Fruit fly (Drosophila melanogaster): Measurements from ENCODE around the gene CG17193.

The CG17193 gene

dm6 chr3R:20035887-20036286 lies 20.0 kb downstream of the CG17193 start, which contains the start of gene Regnase-1:
Gene Regnase-1 (minus strand): TSS chr3R:20036056.
- TF ChIP-seq brk (GFP tag; optimal IDR thresholded peaks at IDR 0.05) (no peak), dmrt93B (GFP tag; optimal IDR thresholded peaks at IDR 0.05) (peak; percentile 88), Hnf4 (GFP tag; optimal IDR thresholded peaks at IDR 0.05) (no peak), Abd-B (GFP tag; optimal IDR thresholded peaks at IDR 0.05) (no peak), Hr83 (GFP tag; optimal IDR thresholded peaks at IDR 0.05; ENCODE audit: poor library complexity, severe bottlenecking) (peak; percentile 95), OdsH (GFP tag; optimal IDR thresholded peaks at IDR 0.05) (peak; percentile 84), Hr78 (GFP tag; optimal IDR thresholded peaks at IDR 0.05) (no peak), dl (GFP tag; optimal IDR thresholded peaks at IDR 0.05; ENCODE audit: insufficient read depth in 1 of 2, partially characterized antibody in 2 of 2) (no peak), Dif (GFP tag; optimal IDR thresholded peaks at IDR 0.05; ENCODE audit: partially characterized antibody) (no peak), fru (GFP tag; optimal IDR thresholded peaks at IDR 0.05) (peak; percentile 82), ey (GFP tag; optimal IDR thresholded peaks at IDR 0.05) (peak; percentile 57), br (GFP tag; optimal IDR thresholded peaks at IDR 0.05) (peak; percentile 79), GATAd (GFP tag; optimal IDR thresholded peaks at IDR 0.05) (no peak), sv (GFP tag; optimal IDR thresholded peaks at IDR 0.05) (peak; percentile 83), h (GFP tag; optimal IDR thresholded peaks at IDR 0.05) (peak; percentile 87), Myc (optimal IDR thresholded peaks at IDR 0.05) (peak; percentile 4), N (GFP tag; optimal IDR thresholded peaks at IDR 0.05) (no peak), usp (GFP tag; optimal IDR thresholded peaks at IDR 0.05) (no peak), sage (GFP tag; optimal IDR thresholded peaks at IDR 0.05) (no peak), tai (GFP tag; optimal IDR thresholded peaks at IDR 0.05) (no peak), CrebA (GFP tag; optimal IDR thresholded peaks at IDR 0.05; ENCODE audit: borderline replicate concordance) (no peak), dsf (GFP tag; optimal IDR thresholded peaks at IDR 0.05; ENCODE audit: borderline replicate concordance) (peak; percentile 21), psq (GFP tag; optimal IDR thresholded peaks at IDR 0.05) (peak; percentile 59), foxo (GFP tag; optimal IDR thresholded peaks at IDR 0.05) (peak in 1 of 2 experiments; percentile 80), Vsx2 (GFP tag; optimal IDR thresholded peaks at IDR 0.05; ENCODE audit: partially characterized antibody) (no peak), Jra (GFP tag; optimal IDR thresholded peaks at IDR 0.05) (peak; percentile 72), lola (GFP tag; optimal IDR thresholded peaks at IDR 0.05) (no peak), CG9705 (GFP tag; optimal IDR thresholded peaks at IDR 0.05) (peak; percentile 90), jim (GFP tag; optimal IDR thresholded peaks at IDR 0.05) (no peak), CG32264 (GFP tag; optimal IDR thresholded peaks at IDR 0.05) (no peak), HLH106 (tag; optimal IDR thresholded peaks at IDR 0.05) (peak; percentile 81), Rel (GFP tag; optimal IDR thresholded peaks at IDR 0.05) (no peak), Rel (tag; optimal IDR thresholded peaks at IDR 0.05) (no peak), Dfd (GFP tag; optimal IDR thresholded peaks at IDR 0.05) (no peak), Mio (GFP tag; optimal IDR thresholded peaks at IDR 0.05) (peak; percentile 58), woc (GFP tag; optimal IDR thresholded peaks at IDR 0.05) (peak; percentile 23), Sp1 (GFP tag; optimal IDR thresholded peaks at IDR 0.05) (peak; percentile 84), pan (optimal IDR thresholded peaks at IDR 0.05) (no peak), rgr (GFP tag; optimal IDR thresholded peaks at IDR 0.05) (peak; percentile 93)

dm6 chr3R:20031764-20032079 lies 24.2 kb downstream of the CG17193 start, which contains the start of gene idc:
Gene idc (plus strand): TSS chr3R:20031823.
- TF ChIP-seq br (GFP tag; optimal IDR thresholded peaks at IDR 0.05) (no peak), Hr78 (GFP tag; optimal IDR thresholded peaks at IDR 0.05) (no peak), Vsx2 (GFP tag; optimal IDR thresholded peaks at IDR 0.05; ENCODE audit: partially characterized antibody) (no peak), HLH106 (tag; optimal IDR thresholded peaks at IDR 0.05) (peak; percentile 18), foxo (GFP tag; optimal IDR thresholded peaks at IDR 0.05) (no peak), tai (GFP tag; optimal IDR thresholded peaks at IDR 0.05) (no peak), dmrt93B (GFP tag; optimal IDR thresholded peaks at IDR 0.05) (no peak)

Measured in whole organism, wandering third instar larva.